Worm (Caenorhabditis elegans): ENCODE data around the gene F48E8.3.

ce11 chrIII:5419527-5419926 is 41.7 kb upstream of the F48E8.3 start:
- TF ChIP-seq mab-5 (tag; optimal IDR thresholded peaks at IDR 0.05) = no peak
- no peak for TF ChIP-seq skn-1 (tag; optimal IDR thresholded peaks at IDR 0.05)
